Fruit fly (Drosophila melanogaster) whole organism, pupa: ENCODE data around the gene CG13725.

Experiments
- CG10348 ChIP-seq: fragments of 200-800 bp; sonication (Bioruptor generic); IDR thresholded peaks from 2 replicates; pipeline ENCODE4 v1.3.6; 2022; ENCODE audit warnings: missing biosample characterization, missing genetic modification characterization
- CG12605 ChIP-seq: fragments of 200-800 bp; sonication (Bioruptor generic); IDR thresholded peaks from 2 replicates; pipeline ENCODE4 v1.3.6; 2022; ENCODE audit warnings: missing biosample characterization, missing genetic modification characterization
- CG13204 ChIP-seq: fragments of 200-800 bp; sonication (Bioruptor generic); optimal IDR thresholded peaks from 2 replicates; lab custom pipeline; 2018; ENCODE audit warnings: missing biosample characterization, mild to moderate bottlenecking, missing genetic modification characterization, moderate library complexity
- CG14655 ChIP-seq: fragments of 200-800 bp; sonication (Bioruptor generic); optimal IDR thresholded peaks from 3 replicates; lab custom pipeline; 2017; ENCODE audit warnings: mild to moderate bottlenecking, missing biosample characterization, missing genetic modification reagents, missing genetic modification characterization
- CG15710 ChIP-seq: fragments of 200-800 bp; sonication (Bioruptor generic); optimal IDR thresholded peaks from 2 replicates; lab custom pipeline; 2018; ENCODE audit warnings: missing biosample characterization, mild to moderate bottlenecking, missing genetic modification characterization, moderate library complexity
- CG17806 ChIP-seq: fragments of 200-800 bp; sonication (Bioruptor generic); optimal IDR thresholded peaks from 2 replicates; lab custom pipeline; 2018; ENCODE audit warnings: missing biosample characterization, mild to moderate bottlenecking, missing genetic modification characterization, moderate library complexity
- CG32121 ChIP-seq: fragments of 200-800 bp; sonication (Bioruptor generic); IDR thresholded peaks from 2 replicates; pipeline ENCODE4 v1.3.6; 2022; ENCODE audit warnings: missing biosample characterization, missing genetic modification characterization
- CG34367 ChIP-seq: fragments of 200-800 bp; sonication (Bioruptor generic); optimal IDR thresholded peaks from 2 replicates; lab custom pipeline; 2018; ENCODE audit warnings: missing biosample characterization, mild to moderate bottlenecking, missing genetic modification characterization
- CG4496 ChIP-seq: fragments of 200-800 bp; sonication (Bioruptor generic); IDR thresholded peaks from 3 replicates; pipeline ENCODE4 v1.3.6; 2022; ENCODE audit warnings: missing biosample characterization, missing genetic modification characterization
- CG8159 ChIP-seq: fragments of 200-800 bp; sonication (Bioruptor generic); optimal IDR thresholded peaks from 3 replicates; lab custom pipeline; 2018; ENCODE audit warnings: missing biosample characterization, mild to moderate bottlenecking, missing genetic modification characterization, moderate library complexity
- CG8301 ChIP-seq: fragments of 200-800 bp; sonication (Bioruptor generic); optimal IDR thresholded peaks from 2 replicates; lab custom pipeline; 2018; ENCODE audit warnings: missing biosample characterization, mild to moderate bottlenecking, missing genetic modification characterization
- CG9948 ChIP-seq: fragments of 200-800 bp; sonication (Bioruptor generic); optimal IDR thresholded peaks from 2 replicates; lab custom pipeline; 2018; ENCODE audit warnings: missing biosample characterization, mild to moderate bottlenecking, missing genetic modification characterization, moderate library complexity
- D1 ChIP-seq: fragments of 200-800 bp; sonication (Bioruptor generic); optimal IDR thresholded peaks from 2 replicates; lab custom pipeline; 2018; ENCODE audit warnings: missing biosample characterization, mild to moderate bottlenecking, missing genetic modification characterization, moderate library complexity
- EcR ChIP-seq: fragments of 200-800 bp; sonication (Bioruptor generic); optimal IDR thresholded peaks from 3 replicates; lab custom pipeline; 2019; ENCODE audit warnings: missing biosample characterization, missing genetic modification characterization, mild to moderate bottlenecking, moderate library complexity, missing genetic modification reagents
- Ets98B ChIP-seq: fragments of 200-800 bp; sonication (Bioruptor generic); IDR thresholded peaks from 2 replicates; pipeline ENCODE4 v1.3.6; 2022; ENCODE audit warnings: missing biosample characterization, missing genetic modification characterization
- Pif1A ChIP-seq: fragments of 200-800 bp; sonication (Bioruptor generic); optimal IDR thresholded peaks from 3 replicates; lab custom pipeline; 2016; ENCODE audit warnings: missing biosample characterization, missing genetic modification characterization
- Pif1B ChIP-seq: fragments of 200-800 bp; sonication (Bioruptor generic); optimal IDR thresholded peaks from 3 replicates; lab custom pipeline; 2016; ENCODE audit warnings: missing biosample characterization, missing genetic modification characterization
- Snoo ChIP-seq: fragments of 200-800 bp; sonication (Bioruptor generic); optimal IDR thresholded peaks from 3 replicates; lab custom pipeline; 2017; ENCODE audit warnings: missing biosample characterization, mild to moderate bottlenecking, missing genetic modification characterization, inconsistent platforms
- fd96Ca ChIP-seq: fragments of 200-800 bp; sonication (Bioruptor generic); IDR thresholded peaks from 3 replicates; pipeline ENCODE4 v1.3.6; 2022; ENCODE audit warnings: missing biosample characterization, missing genetic modification characterization
- gl ChIP-seq: fragments of 200-800 bp; sonication (Bioruptor generic); optimal IDR thresholded peaks from 2 replicates; lab custom pipeline; 2018; ENCODE audit warnings: missing biosample characterization, mild to moderate bottlenecking, missing genetic modification characterization
- rn ChIP-seq: fragments of 200-800 bp; sonication (Bioruptor generic); IDR thresholded peaks from 2 replicates; pipeline ENCODE4 v1.3.6; 2022; ENCODE audit warnings: missing biosample characterization, missing genetic modification characterization

CG13725 gene

DNA sequence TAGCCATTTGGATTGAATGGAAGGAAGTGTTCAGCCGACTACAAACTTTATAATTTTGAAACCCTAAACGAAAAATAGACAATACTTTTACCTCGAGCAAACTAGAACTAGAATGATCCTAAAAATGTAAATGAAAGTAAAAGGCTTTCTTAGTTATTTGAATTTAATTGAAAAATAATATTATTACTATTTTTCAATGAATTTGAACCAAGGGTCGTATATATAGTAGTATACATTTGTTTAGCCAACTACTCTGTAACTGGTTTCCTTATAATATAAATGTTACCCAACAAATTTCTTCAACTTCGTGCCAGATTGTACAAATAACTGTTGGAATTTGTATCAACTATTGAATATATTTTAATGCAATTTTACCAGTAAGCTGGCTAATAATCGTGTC is at the start of gene CG13725:
TSS of gene CG13725 (minus strand) at position 101 of the 400 bp plus-strand sequence.
- TF ChIP-seq CG8159 (tag; lab: Kevin White, UChicago): no peak
- TF ChIP-seq D1 (tag; lab: Kevin White, UChicago): no peak
- no peak for TF ChIP-seq Snoo (tag; lab: Kevin White, UChicago)
- TF ChIP-seq CG8301 (tag; lab: Kevin White, UChicago): no peak
- no peak for TF ChIP-seq CG32121 (GFP tag; lab: Robert Waterston, UW)
- no peak for TF ChIP-seq CG12605 (GFP tag; lab: Robert Waterston, UW)
- no peak for TF ChIP-seq Pif1A
- no peak for TF ChIP-seq Pif1B
- no peak for TF ChIP-seq CG14655 (GFP tag; lab: Kevin White, UChicago)
- no peak for TF ChIP-seq rn (GFP tag; lab: Robert Waterston, UW)
- no peak for TF ChIP-seq CG17806
- no peak for TF ChIP-seq CG13204 (GFP tag; lab: Kevin White, UChicago)
- TF ChIP-seq CG34367 (tag; lab: Kevin White, UChicago): no peak
- no peak for TF ChIP-seq CG15710 (tag; lab: Kevin White, UChicago)

- TF ChIP-seq Snoo (tag; lab: Kevin White, UChicago) (no peak), CG34367 (tag; lab: Kevin White, UChicago) (no peak), D1 (tag; lab: Kevin White, UChicago) (no peak), CG17806 (no peak), gl (tag; lab: Kevin White, UChicago) (no peak), CG15710 (tag; lab: Kevin White, UChicago) (no peak), Pif1A (no peak)
Observed at dm6 chr3L:17366936-17367335, 41.6 kb upstream of the CG13725 start.

- no peak for TF ChIP-seq CG34367 (tag; lab: Kevin White, UChicago)
- no peak for TF ChIP-seq CG32121 (GFP tag; lab: Robert Waterston, UW)
- no peak for TF ChIP-seq fd96Ca (GFP tag; lab: Robert Waterston, UW)
- no peak for TF ChIP-seq CG12605 (GFP tag; lab: Robert Waterston, UW)
- no peak for TF ChIP-seq gl (tag; lab: Kevin White, UChicago)
- TF ChIP-seq CG14655 (GFP tag; lab: Kevin White, UChicago): no peak
- no peak for TF ChIP-seq Ets98B (GFP tag; lab: Robert Waterston, UW)
- TF ChIP-seq rn (GFP tag; lab: Robert Waterston, UW): no peak
- TF ChIP-seq D1 (tag; lab: Kevin White, UChicago): no peak
Observed at dm6 chr3L:17364023-17364422, 38.7 kb upstream of the CG13725 start.

DNA sequence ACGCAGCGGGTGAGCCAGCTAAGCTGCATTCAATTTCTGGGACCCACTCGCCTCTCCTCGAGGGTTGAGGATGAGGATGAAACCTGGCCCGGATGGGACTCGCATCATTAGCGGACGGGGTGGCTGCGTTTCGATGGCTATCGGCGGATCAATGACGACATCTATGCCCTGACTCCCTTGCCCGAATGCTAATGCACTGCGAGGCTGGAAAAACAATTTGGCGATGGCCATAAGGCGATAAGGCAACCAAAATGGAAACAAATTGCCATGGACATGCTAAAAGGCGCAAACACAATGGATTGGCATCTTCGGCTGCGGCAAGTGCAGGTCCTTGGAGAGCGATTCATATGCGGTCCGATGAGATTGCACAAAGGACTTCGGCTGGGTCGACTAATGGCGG is 37.6 kb upstream of the CG13725 start:
- TF ChIP-seq CG34367 (tag; lab: Kevin White, UChicago): no peak
- no peak for TF ChIP-seq CG17806
- no peak for TF ChIP-seq CG15710 (tag; lab: Kevin White, UChicago)
- TF ChIP-seq CG9948 (tag; lab: Kevin White, UChicago): no peak
- TF ChIP-seq Pif1A: no peak

dm6 chr3L:17361925-17362324 is 36.6 kb upstream of the CG13725 start:
- TF ChIP-seq CG17806 (no peak), CG15710 (tag; lab: Kevin White, UChicago) (no peak), EcR (GFP tag; lab: Kevin White, UChicago) (no peak), CG13204 (GFP tag; lab: Kevin White, UChicago) (no peak), CG8301 (tag; lab: Kevin White, UChicago) (no peak), Snoo (tag; lab: Kevin White, UChicago) (no peak), CG10348 (no peak), CG4496 (GFP tag; lab: Robert Waterston, UW) (no peak), CG34367 (tag; lab: Kevin White, UChicago) (no peak), Ets98B (GFP tag; lab: Robert Waterston, UW) (no peak), rn (GFP tag; lab: Robert Waterston, UW) (no peak), fd96Ca (GFP tag; lab: Robert Waterston, UW) (no peak), CG14655 (GFP tag; lab: Kevin White, UChicago) (no peak), Pif1B (no peak), CG12605 (GFP tag; lab: Robert Waterston, UW) (no peak), D1 (tag; lab: Kevin White, UChicago) (no peak), CG32121 (GFP tag; lab: Robert Waterston, UW) (no peak), CG8159 (tag; lab: Kevin White, UChicago) (no peak), Pif1A (no peak), gl (tag; lab: Kevin White, UChicago) (no peak)

- TF ChIP-seq rn (GFP tag; lab: Robert Waterston, UW): no peak
- no peak for TF ChIP-seq fd96Ca (GFP tag; lab: Robert Waterston, UW)
- no peak for TF ChIP-seq CG12605 (GFP tag; lab: Robert Waterston, UW)
- TF ChIP-seq CG17806: no peak
- no peak for TF ChIP-seq CG9948 (tag; lab: Kevin White, UChicago)
- no peak for TF ChIP-seq Ets98B (GFP tag; lab: Robert Waterston, UW)
- TF ChIP-seq D1 (tag; lab: Kevin White, UChicago): no peak
- TF ChIP-seq CG15710 (tag; lab: Kevin White, UChicago): no peak
- no peak for TF ChIP-seq Pif1B
- no peak for TF ChIP-seq CG8159 (tag; lab: Kevin White, UChicago)
Observed at dm6 chr3L:17359225-17359773, 34.0 kb upstream of the CG13725 start, which contains the start of gene tap. Gene tap, plus strand, starts transcription at chr3L:17359682.
